Worm (Caenorhabditis elegans) whole organism, L1 larva: ENCODE measurements around the gene R01B10.3.
A peak's percentile ranks its signal among the peaks of the same experiment; 100 is the strongest.

Experiments
- C04F5.9 ChIP-seq: sonication (generic microtip); optimal IDR thresholded peaks from 2 replicates; lab custom pipeline; 2016; ENCODE audit warnings: missing genetic modification characterization, missing compliant biosample characterization
- F16B12.6 ChIP-seq: fragments of 150-350 bp; optimal IDR thresholded peaks from 2 replicates; lab custom pipeline; 2014; ENCODE audit warnings: missing biosample characterization, missing genetic modification characterization
- Y116A8C.19 ChIP-seq: sonication (generic microtip); optimal IDR thresholded peaks from 2 replicates; lab custom pipeline; 2016; ENCODE audit warnings: missing compliant biosample characterization, missing genetic modification characterization, borderline replicate concordance
- aha-1 ChIP-seq: fragments of 150-350 bp; optimal IDR thresholded peaks from 2 replicates; lab custom pipeline; 2014; ENCODE audit warnings: missing biosample characterization, missing genetic modification characterization
- alr-1 ChIP-seq: fragments of 200-800 bp; sonication (Bioruptor generic); optimal IDR thresholded peaks from 2 replicates; lab custom pipeline; 2018; ENCODE audit warnings: borderline replicate concordance, mild to moderate bottlenecking, missing genetic modification characterization, missing compliant biosample characterization
- ceh-63 ChIP-seq: fragments of 200-800 bp; sonication (Bioruptor generic); optimal IDR thresholded peaks from 2 replicates; lab custom pipeline; 2018; ENCODE audit warnings: mild to moderate bottlenecking, missing genetic modification characterization, missing compliant biosample characterization
- ceh-90 ChIP-seq: sonication (generic microtip); optimal IDR thresholded peaks from 2 replicates; lab custom pipeline; 2016; ENCODE audit warnings: missing genetic modification characterization, missing compliant biosample characterization
- ces-1 ChIP-seq: fragments of 150-350 bp; optimal IDR thresholded peaks from 2 replicates; lab custom pipeline; 2014; ENCODE audit warnings: missing biosample characterization, missing genetic modification reagents, missing genetic modification characterization
- dpl-1 ChIP-seq, 3 experiments: fragments of 150-350 bp in 2 of 3; sonication (generic microtip) in 1 of 3; optimal IDR thresholded peaks; 2 replicates each; lab custom pipeline; 2014 to 2017; ENCODE audit warnings: missing biosample characterization in 3 of 3, missing genetic modification characterization in 3 of 3, missing genetic modification reagents in 3 of 3
- dsc-1 ChIP-seq: sonication (generic microtip); optimal IDR thresholded peaks from 2 replicates; lab custom pipeline; 2016; ENCODE audit warnings: mild to moderate bottlenecking, missing genetic modification characterization, missing compliant biosample characterization
- efl-1 ChIP-seq, 4 experiments: fragments of 150-350 bp; optimal IDR thresholded peaks in 3 of 4; peaks in 1 of 4; 1 replicate in 1 of 4; 2 replicates in 3 of 4; lab custom pipeline; 2014; ENCODE audit warnings: missing biosample characterization in 2 of 4, missing genetic modification characterization in 2 of 4, missing genetic modification reagents in 2 of 4
- efl-3 ChIP-seq: fragments of 200-800 bp; sonication (Bioruptor generic); optimal IDR thresholded peaks from 2 replicates; lab custom pipeline; 2018; ENCODE audit warnings: mild to moderate bottlenecking, missing genetic modification characterization, missing compliant biosample characterization
- egl-13 ChIP-seq: sonication (generic microtip); optimal IDR thresholded peaks from 2 replicates; lab custom pipeline; 2016; ENCODE audit warnings: missing genotype, missing genetic modification reagents, missing genetic modification characterization, missing compliant biosample characterization
- egl-27 ChIP-seq, 2 experiments: fragments of 150-350 bp in 1 of 2; sonication (generic microtip); optimal IDR thresholded peaks; 3 replicates each; lab custom pipeline; 2017 to 2018; ENCODE audit warnings: missing biosample characterization in 2 of 2, missing genetic modification characterization in 2 of 2, missing genetic modification reagents in 2 of 2
- elt-2 ChIP-seq: sonication (generic microtip); optimal IDR thresholded peaks from 2 replicates; lab custom pipeline; 2016; ENCODE audit warnings: missing genetic modification characterization, mild to moderate bottlenecking, inconsistent platforms, missing compliant biosample characterization, missing genetic modification reagents
- fkh-10 ChIP-seq: sonication (generic microtip); optimal IDR thresholded peaks from 2 replicates; lab custom pipeline; 2017; ENCODE audit warnings: missing biosample characterization, missing genetic modification reagents, missing genetic modification characterization
- fkh-4 ChIP-seq: sonication (generic microtip); optimal IDR thresholded peaks from 2 replicates; lab custom pipeline; 2016; ENCODE audit warnings: missing compliant biosample characterization, missing genetic modification characterization, borderline replicate concordance
- fkh-8 ChIP-seq: sonication (generic microtip); optimal IDR thresholded peaks from 2 replicates; lab custom pipeline; 2016; ENCODE audit warnings: mild to moderate bottlenecking, missing genetic modification characterization, missing compliant biosample characterization
- fos-1 ChIP-seq: fragments of 150-350 bp; optimal IDR thresholded peaks from 2 replicates; lab custom pipeline; 2014; ENCODE audit warnings: missing biosample characterization, missing genetic modification characterization
- hlh-4 ChIP-seq: sonication (generic microtip); optimal IDR thresholded peaks from 2 replicates; lab custom pipeline; 2016; ENCODE audit warnings: mild to moderate bottlenecking, missing genetic modification characterization, missing compliant biosample characterization
- hpl-2 ChIP-seq: fragments of 150-350 bp; optimal IDR thresholded peaks from 2 replicates; lab custom pipeline; 2014; ENCODE audit warnings: missing biosample characterization, missing genetic modification reagents, missing genetic modification characterization
- irx-1 ChIP-seq: sonication (generic microtip); optimal IDR thresholded peaks from 2 replicates; lab custom pipeline; 2016; ENCODE audit warnings: missing genetic modification characterization, missing compliant biosample characterization
- isw-1 ChIP-seq: fragments of 200-800 bp; sonication (Bioruptor generic); IDR thresholded peaks from 2 replicates; pipeline ENCODE4 v1.3.6; 2022; ENCODE audit warnings: missing genetic modification characterization, missing compliant biosample characterization
- lin-13 ChIP-seq: fragments of 150-350 bp; optimal IDR thresholded peaks from 2 replicates; lab custom pipeline; 2014; ENCODE audit warnings: missing biosample characterization, missing genetic modification reagents, missing genetic modification characterization
- lin-35 ChIP-seq, 2 experiments: fragments of 150-350 bp; optimal IDR thresholded peaks; 2 replicates each; lab custom pipeline; 2014; ENCODE audit warnings: missing biosample characterization in 2 of 2, missing genetic modification characterization in 2 of 2, missing genetic modification reagents in 2 of 2
- lin-39 ChIP-seq: fragments of 150-350 bp; optimal IDR thresholded peaks from 2 replicates; lab custom pipeline; 2014; ENCODE audit warnings: missing biosample characterization, missing genetic modification reagents, missing genetic modification characterization
- lir-3 ChIP-seq: sonication (generic microtip); optimal IDR thresholded peaks from 2 replicates; lab custom pipeline; 2016; ENCODE audit warnings: mild to moderate bottlenecking, missing genetic modification characterization, moderate library complexity, missing compliant biosample characterization; ENCODE audit not compliant: poor library complexity
- mab-9 ChIP-seq: fragments of 200-800 bp; sonication (Bioruptor generic); IDR thresholded peaks from 2 replicates; pipeline ENCODE4 v1.3.6; 2022; ENCODE audit warnings: missing genetic modification reagents, missing genetic modification characterization, missing compliant biosample characterization
- mef-2 ChIP-seq: fragments of 150-350 bp; optimal IDR thresholded peaks from 2 replicates; lab custom pipeline; 2014; ENCODE audit warnings: missing biosample characterization, missing genetic modification characterization
- mep-1 ChIP-seq: fragments of 150-350 bp; optimal IDR thresholded peaks from 2 replicates; lab custom pipeline; 2014; ENCODE audit warnings: missing biosample characterization, missing genetic modification characterization
- nhr-11 ChIP-seq: fragments of 150-350 bp; optimal IDR thresholded peaks from 2 replicates; lab custom pipeline; 2014; ENCODE audit warnings: missing biosample characterization, missing genetic modification characterization
- nhr-12 ChIP-seq: sonication (generic microtip); optimal IDR thresholded peaks from 2 replicates; lab custom pipeline; 2017; ENCODE audit warnings: missing biosample characterization, missing genetic modification characterization
- nhr-19 ChIP-seq: fragments of 200-800 bp; sonication (Bioruptor generic); conservative IDR thresholded peaks from 2 replicates; pipeline ENCODE4 v1.3.6; 2022; ENCODE audit warnings: missing genetic modification characterization, missing compliant biosample characterization
- nhr-28 ChIP-seq: fragments of 150-350 bp; optimal IDR thresholded peaks from 2 replicates; lab custom pipeline; 2014; ENCODE audit warnings: missing biosample characterization, missing genetic modification characterization
- nhr-47 ChIP-seq: sonication (generic microtip); optimal IDR thresholded peaks from 2 replicates; lab custom pipeline; 2016; ENCODE audit warnings: mild to moderate bottlenecking, missing genetic modification characterization, moderate library complexity, missing compliant biosample characterization
- nhr-76 ChIP-seq: sonication (generic microtip); optimal IDR thresholded peaks from 2 replicates; lab custom pipeline; 2017; ENCODE audit warnings: missing biosample characterization, missing genetic modification characterization
- nhr-77 ChIP-seq: fragments of 150-350 bp; optimal IDR thresholded peaks from 2 replicates; lab custom pipeline; 2014; ENCODE audit warnings: missing biosample characterization, missing genetic modification characterization
- pqm-1 ChIP-seq: sonication (generic microtip); optimal IDR thresholded peaks from 3 replicates; lab custom pipeline; 2017; ENCODE audit warnings: missing biosample characterization, missing genetic modification characterization
- snu-23 ChIP-seq: sonication (generic microtip); optimal IDR thresholded peaks from 2 replicates; lab custom pipeline; 2016; ENCODE audit warnings: missing genetic modification characterization, missing compliant biosample characterization
- sox-4 ChIP-seq: sonication (generic microtip); optimal IDR thresholded peaks from 2 replicates; lab custom pipeline; 2016; ENCODE audit warnings: missing genetic modification characterization, missing compliant biosample characterization
- sptf-1 ChIP-seq: fragments of 150-350 bp; optimal IDR thresholded peaks from 2 replicates; lab custom pipeline; 2014; ENCODE audit warnings: missing biosample characterization, missing genetic modification characterization
- sup-37 ChIP-seq: fragments of 200-800 bp; sonication (Bioruptor generic); optimal IDR thresholded peaks from 2 replicates; lab custom pipeline; 2018; ENCODE audit warnings: mild to moderate bottlenecking, missing genetic modification characterization, missing compliant biosample characterization
- tlp-1 ChIP-seq: fragments of 150-350 bp; optimal IDR thresholded peaks from 2 replicates; lab custom pipeline; 2014; ENCODE audit warnings: missing biosample characterization, missing genetic modification characterization
- unc-130 ChIP-seq: fragments of 150-350 bp; optimal IDR thresholded peaks from 2 replicates; lab custom pipeline; 2017; ENCODE audit warnings: missing biosample characterization, missing genetic modification characterization, inconsistent platforms
- unc-30 ChIP-seq: sonication (generic microtip); optimal IDR thresholded peaks from 2 replicates; lab custom pipeline; 2017; ENCODE audit warnings: missing biosample characterization, missing genetic modification characterization
- unc-62 ChIP-seq: fragments of 150-350 bp; optimal IDR thresholded peaks from 2 replicates; lab custom pipeline; 2014; ENCODE audit warnings: missing biosample characterization, missing genetic modification reagents, missing genetic modification characterization
- unc-86 ChIP-seq: sonication (generic microtip); optimal IDR thresholded peaks from 2 replicates; lab custom pipeline; 2016; ENCODE audit warnings: missing genetic modification characterization, missing compliant biosample characterization
- vab-15 ChIP-seq: sonication (generic microtip); optimal IDR thresholded peaks from 2 replicates; lab custom pipeline; 2017; ENCODE audit warnings: missing genotype, mild to moderate bottlenecking, missing genetic modification characterization, missing compliant biosample characterization
- xbp-1 ChIP-seq: sonication (generic microtip); optimal IDR thresholded peaks from 2 replicates; lab custom pipeline; 2016; ENCODE audit warnings: missing genetic modification characterization, missing compliant biosample characterization
- zag-1 ChIP-seq: fragments of 150-350 bp; optimal IDR thresholded peaks from 2 replicates; lab custom pipeline; 2014; ENCODE audit warnings: missing biosample characterization, missing genetic modification characterization
- zip-4 ChIP-seq: fragments of 200-800 bp; sonication (Bioruptor generic); optimal IDR thresholded peaks from 2 replicates; lab custom pipeline; 2018; ENCODE audit warnings: mild to moderate bottlenecking, missing genetic modification characterization, moderate library complexity, missing compliant biosample characterization
- ztf-11 ChIP-seq, 2 experiments: sonication (generic microtip); optimal IDR thresholded peaks; 2 replicates each; lab custom pipeline; 2016 to 2017; ENCODE audit warnings: missing genetic modification characterization in 2 of 2, missing biosample characterization in 1 of 2, missing compliant biosample characterization in 1 of 2

The R01B10.3 gene

ce11 chrV:6000368-6000802 is 44.5 kb downstream of the R01B10.3 start (continued):
- TF ChIP-seq lin-13 (GFP tag; lab: Kevin White, UChicago) (peak; percentile 82), hlh-4 (no peak), alr-1 (tag; lab: Kevin White, UChicago) (no peak), irx-1 (tag; lab: Kevin White, UChicago) (peak; percentile 76), lin-39 (tag; lab: Kevin White, UChicago) (peak; percentile 79), sup-37 (peak; percentile 73), mef-2 (tag; lab: Kevin White, UChicago) (peak; percentile 80), dpl-1 (GFP tag; optimal IDR thresholded peaks at IDR 0.05; lab: Kevin White, UChicago) (peak; percentile 64 to 69 (median 66)), nhr-11 (tag; lab: Kevin White, UChicago) (peak; percentile 84), zip-4 (GFP tag; lab: Kevin White, UChicago) (peak; percentile 44), mep-1 (tag; lab: Kevin White, UChicago) (peak; percentile 93), nhr-12 (tag; lab: Kevin White, UChicago) (no peak), C04F5.9 (peak; percentile 49), sptf-1 (no peak), pqm-1 (tag; lab: Kevin White, UChicago) (peak; percentile 2), ceh-90 (no peak), nhr-47 (peak; percentile 95), nhr-19 (GFP tag; lab: Robert Waterston, UW) (peak; percentile 91), efl-3 (no peak), aha-1 (tag; lab: Kevin White, UChicago) (peak; percentile 37), hpl-2 (GFP tag; lab: Kevin White, UChicago) (peak; percentile 73), isw-1 (GFP tag; lab: Robert Waterston, UW) (peak; percentile 68), Y116A8C.19 (tag; lab: Kevin White, UChicago) (no peak), nhr-76 (tag; lab: Kevin White, UChicago) (no peak), unc-130 (peak; percentile 27), unc-86 (tag; lab: Kevin White, UChicago) (peak; percentile 82), mab-9 (GFP tag; lab: Robert Waterston, UW) (peak; percentile 68), egl-13 (tag; lab: Kevin White, UChicago) (peak; percentile 74), fkh-4 (no peak), fkh-8 (tag; lab: Kevin White, UChicago) (peak; percentile 97), fkh-10 (peak; percentile 50), egl-27 (tag; optimal IDR thresholded peaks at IDR 0.05; lab: Kevin White, UChicago) (peak; percentile 74 to 91), vab-15 (no peak), elt-2 (tag; lab: Kevin White, UChicago) (peak; percentile 97), lir-3 (tag; lab: Kevin White, UChicago) (peak; percentile 83), lin-35 (GFP tag; optimal IDR thresholded peaks at IDR 0.05; lab: Kevin White, UChicago) (peak; percentile 79 to 89), xbp-1 (tag; lab: Kevin White, UChicago) (peak; percentile 91), nhr-77 (peak; percentile 97), efl-1 (optimal IDR thresholded peaks at IDR 0.05; lab: Kevin White, UChicago) (peak; percentile 82 to 92), efl-1 (GFP tag; optimal IDR thresholded peaks at IDR 0.05 in 1 of 2; lab: Kevin White, UChicago) (peak; percentile 56 to 94), ztf-11 (tag; optimal IDR thresholded peaks at IDR 0.05; lab: Kevin White, UChicago) (no peak), snu-23 (GFP tag; lab: Kevin White, UChicago) (peak; percentile 98), ces-1 (GFP tag; lab: Kevin White, UChicago) (no peak), dsc-1 (tag; lab: Kevin White, UChicago) (peak; percentile 86), zag-1 (no peak), unc-62 (GFP tag; lab: Kevin White, UChicago) (no peak), fos-1 (tag; lab: Kevin White, UChicago) (no peak), F16B12.6 (tag; lab: Kevin White, UChicago) (peak; percentile 12), sox-4 (tag; lab: Kevin White, UChicago) (peak; percentile 70), tlp-1 (tag; lab: Kevin White, UChicago) (no peak), unc-30 (tag; lab: Kevin White, UChicago) (no peak), nhr-28 (no peak), ceh-63 (GFP tag; lab: Kevin White, UChicago) (no peak)
